Worm (Caenorhabditis elegans): ENCODE results near the gene F08F8.7.

F08F8.7 gene

ce11 chrIII:7335220-7335619 is 11.7 kb downstream of the F08F8.7 start, which contains the start of gene F56C9.10 (continued):
- TF ChIP-seq nhr-237 (tag; optimal IDR thresholded peaks at IDR 0.05) (no peak), mdl-1 (tag; optimal IDR thresholded peaks at IDR 0.05) (peak; percentile 56 to 99), lin-15B (tag; optimal IDR thresholded peaks at IDR 0.05) (peak; percentile 40), tlp-1 (tag; optimal IDR thresholded peaks at IDR 0.05) (no peak), mef-2 (tag; optimal IDR thresholded peaks at IDR 0.05) (peak; percentile 74)

DNA sequence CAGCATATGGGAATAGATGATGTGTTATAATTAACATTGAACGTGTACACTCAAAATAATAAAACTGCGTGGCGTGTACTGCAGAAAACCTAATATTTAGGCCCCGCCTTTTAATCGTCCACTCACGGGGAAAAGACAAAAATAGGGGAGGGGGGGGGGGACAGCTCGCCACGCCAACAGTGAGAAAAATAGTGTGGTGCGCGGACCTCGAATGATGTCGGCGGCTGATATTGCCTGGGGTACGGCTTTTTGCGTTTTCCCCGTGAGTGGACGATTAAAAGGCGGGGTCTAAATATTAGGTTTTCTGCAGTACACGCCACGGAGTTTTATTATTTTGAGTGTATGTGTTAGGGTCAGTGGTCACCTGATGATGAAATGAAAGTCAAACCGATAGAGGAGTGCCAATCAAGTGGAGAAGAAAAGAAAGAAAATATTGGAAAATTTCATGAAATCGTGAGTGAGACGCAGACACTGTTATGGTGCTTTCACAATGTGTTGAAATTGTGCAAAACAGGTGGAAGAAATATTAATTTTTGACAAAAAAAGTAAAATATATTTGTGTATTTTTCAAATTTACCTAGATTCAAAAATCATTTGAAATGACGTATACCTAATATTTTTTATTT is 12.9 kb downstream of the F08F8.7 start:
- TF ChIP-seq nhr-71 (tag; optimal IDR thresholded peaks at IDR 0.05), result peak; percentile 17
- peak; percentile 69 for TF ChIP-seq snpc-4 (tag; optimal IDR thresholded peaks at IDR 0.05)
- TF ChIP-seq nhr-85 (tag), result peak; percentile 1
- peak; percentile 32 for TF ChIP-seq lin-14 (GFP tag; optimal IDR thresholded peaks at IDR 0.05)
- peak; percentile 50 for TF ChIP-seq blmp-1 (tag; optimal IDR thresholded peaks at IDR 0.05)
- peak; percentile 40 for TF ChIP-seq skn-1 (tag; optimal IDR thresholded peaks at IDR 0.05)
- peak; percentile 14 for TF ChIP-seq snu-23 (GFP tag; optimal IDR thresholded peaks at IDR 0.05)
- TF ChIP-seq rnt-1 (tag; optimal IDR thresholded peaks at IDR 0.05), result peak; percentile 29
- TF ChIP-seq mep-1 (tag; optimal IDR thresholded peaks at IDR 0.05), result peak; percentile 8

DNA sequence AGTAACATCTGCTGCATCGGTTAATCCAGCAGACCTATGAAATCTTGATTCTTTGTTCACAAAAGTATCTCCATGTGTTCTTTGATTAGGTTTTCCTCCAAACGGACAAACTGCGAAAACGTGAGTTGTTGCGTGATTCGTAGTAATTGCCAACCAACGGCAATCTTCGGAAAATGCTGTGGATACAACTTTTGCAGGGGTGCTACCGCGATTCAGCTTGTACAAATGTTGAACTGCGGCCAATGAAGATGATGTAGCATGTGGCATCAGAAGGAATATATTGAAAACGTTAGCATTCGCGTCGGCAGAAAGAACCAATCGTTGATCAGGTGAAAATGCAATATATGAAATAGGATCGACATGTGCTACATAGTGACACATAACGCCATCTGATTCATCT is 15.3 kb downstream of the F08F8.7 start:
- TF ChIP-seq jun-1 (tag; optimal IDR thresholded peaks at IDR 0.05) (no peak), nhr-85 (tag) (peak; percentile 56)

DNA sequence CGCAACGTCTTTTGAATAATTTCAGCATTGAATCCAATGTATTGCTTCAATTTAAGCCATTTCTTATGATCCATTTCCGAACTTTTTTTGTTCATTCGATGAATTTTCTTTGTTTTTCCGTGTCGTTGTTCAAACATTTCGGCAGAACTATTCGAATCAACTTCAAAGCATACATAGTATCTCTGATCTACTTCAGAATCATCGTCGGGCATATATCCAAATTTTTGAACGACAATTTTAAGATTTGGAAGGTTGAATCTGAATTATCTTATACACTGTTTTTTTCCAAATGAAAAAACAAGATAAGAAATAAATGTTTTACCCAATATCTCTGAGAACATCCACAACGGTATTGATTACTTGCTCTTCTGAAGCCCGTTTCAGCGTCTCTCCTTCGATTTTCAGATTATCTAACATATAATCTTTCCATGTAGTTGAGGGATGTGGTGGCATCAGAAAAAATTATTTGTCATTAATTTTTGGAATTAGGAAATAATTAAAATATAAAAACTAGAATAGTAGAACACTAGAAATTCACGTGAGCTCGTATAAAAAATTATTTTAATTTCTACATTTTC is 17.7 kb downstream of the F08F8.7 start, which contains the start of gene lab-2:
Gene lab-2, minus strand, starts transcription at position 453 of the 578 bp plus-strand sequence.
- TF ChIP-seq F16B12.6 (tag; optimal IDR thresholded peaks at IDR 0.05) (no peak), lin-35 (GFP tag; optimal IDR thresholded peaks at IDR 0.05) (no peak), nhr-85 (tag) (no peak), ztf-4 (tag; optimal IDR thresholded peaks at IDR 0.05) (peak; percentile 49), aly-2 (tag; optimal IDR thresholded peaks at IDR 0.05) (peak; percentile 22), ama-1 (optimal IDR thresholded peaks at IDR 0.05) (peak; percentile 79), elt-2 (tag; optimal IDR thresholded peaks at IDR 0.05) (peak; percentile 11), nhr-90 (tag; optimal IDR thresholded peaks at IDR 0.05; ENCODE audit: poor library complexity) (peak; percentile 22), efl-1 (optimal IDR thresholded peaks at IDR 0.05) (no peak), efl-1 (GFP tag; optimal IDR thresholded peaks at IDR 0.05 in 1 of 2) (peak in 1 of 2 experiments; percentile 78), nhr-19 (GFP tag; conservative IDR thresholded peaks at IDR 0.05) (no peak), dpl-1 (GFP tag; optimal IDR thresholded peaks at IDR 0.05) (no peak), C16A3.4 (tag; optimal IDR thresholded peaks at IDR 0.05) (peak; percentile 7)

DNA sequence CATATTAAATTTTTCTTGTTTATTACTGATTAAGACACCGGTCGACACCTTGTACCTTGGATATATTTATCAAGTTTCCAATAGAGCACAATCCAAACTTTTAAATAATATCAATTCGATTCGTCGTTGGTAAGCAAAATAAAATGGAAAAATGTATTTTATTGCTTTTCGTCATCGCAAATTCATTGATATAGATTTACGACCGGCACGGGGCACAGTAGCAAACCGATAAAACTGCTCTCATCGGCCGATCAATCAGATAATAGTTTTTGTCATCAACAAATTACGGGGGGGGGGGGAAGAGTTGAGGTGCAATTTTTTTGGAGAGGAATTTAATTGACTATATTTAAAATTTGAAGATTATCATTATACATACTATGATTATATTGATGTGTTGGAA is 23.6 kb downstream of the F08F8.7 start:
- no peak for TF ChIP-seq nhr-71 (tag; optimal IDR thresholded peaks at IDR 0.05)
- TF ChIP-seq unc-30 (tag; optimal IDR thresholded peaks at IDR 0.05), result no peak
- TF ChIP-seq ama-1 (optimal IDR thresholded peaks at IDR 0.05), result no peak
- no peak for TF ChIP-seq dsc-1 (tag; optimal IDR thresholded peaks at IDR 0.05)
- no peak for TF ChIP-seq zip-4 (GFP tag; optimal IDR thresholded peaks at IDR 0.05)
- no peak for TF ChIP-seq pag-3 (tag; optimal IDR thresholded peaks at IDR 0.05; ENCODE audit: borderline replicate concordance, insufficient read depth)
- no peak for TF ChIP-seq mdl-1 (tag; optimal IDR thresholded peaks at IDR 0.05)
- TF ChIP-seq nhr-237 (tag; optimal IDR thresholded peaks at IDR 0.05), result no peak
- TF ChIP-seq swsn-7 (tag; optimal IDR thresholded peaks at IDR 0.05), result no peak
- no peak for TF ChIP-seq snu-23 (GFP tag; optimal IDR thresholded peaks at IDR 0.05)
- TF ChIP-seq mab-9 (GFP tag; IDR thresholded peaks at IDR 0.05), result no peak
- no peak for TF ChIP-seq efl-1 (optimal IDR thresholded peaks at IDR 0.05)
- TF ChIP-seq efl-1 (GFP tag; optimal IDR thresholded peaks at IDR 0.05 in 1 of 2), result no peak
- TF ChIP-seq nhr-76 (tag; optimal IDR thresholded peaks at IDR 0.05), result no peak
- TF ChIP-seq nhr-85 (tag), result no peak
- no peak for TF ChIP-seq F16B12.6 (tag; optimal IDR thresholded peaks at IDR 0.05)
